Worm (Caenorhabditis elegans) whole organism, L4 larva: Measurements from ENCODE around the gene npr-17.

ENCODE experiments used
- F44E2.7 ChIP-seq: fragments of 200-800 bp; sonication (Bioruptor generic); IDR thresholded peaks from 2 replicates; pipeline ENCODE4 v2.1.2; 2022; ENCODE audit warnings: missing genetic modification characterization, missing compliant biosample characterization
- F49E8.2 ChIP-seq: sonication (generic microtip); optimal IDR thresholded peaks from 2 replicates; lab custom pipeline; 2016; ENCODE audit warnings: missing compliant biosample characterization, mild to moderate bottlenecking, missing genetic modification characterization, borderline replicate concordance
- T26A8.4 ChIP-seq: fragments of 200-800 bp; sonication (Bioruptor generic); IDR thresholded peaks from 2 replicates; pipeline ENCODE4 v1.3.6; 2022; ENCODE audit warnings: missing genetic modification characterization, missing compliant biosample characterization
- Y48G9A.11 ChIP-seq: fragments of 200-800 bp; sonication (Bioruptor generic); IDR thresholded peaks from 2 replicates; pipeline ENCODE4 v1.3.6; 2022; ENCODE audit warnings: missing genetic modification reagents, missing genetic modification characterization, missing compliant biosample characterization
- attf-4 ChIP-seq: sonication (generic microtip); optimal IDR thresholded peaks from 3 replicates; lab custom pipeline; 2017; ENCODE audit warnings: missing biosample characterization, missing genetic modification characterization
- ctbp-1 ChIP-seq: fragments of 200-800 bp; sonication (Bioruptor generic); IDR thresholded peaks from 2 replicates; pipeline ENCODE4 v1.3.6; 2022; ENCODE audit warnings: missing genetic modification reagents, missing genetic modification characterization, missing compliant biosample characterization
- duxl-1 ChIP-seq: sonication (generic microtip); optimal IDR thresholded peaks from 2 replicates; lab custom pipeline; 2016; ENCODE audit warnings: mild to moderate bottlenecking, missing genetic modification characterization, moderate library complexity, missing compliant biosample characterization; ENCODE audit not compliant: poor library complexity
- hif-1 ChIP-seq, 2 experiments: sonication (generic microtip); optimal IDR thresholded peaks; 2 replicates each; lab custom pipeline; 2016 to 2017; ENCODE audit warnings: missing compliant biosample characterization in 2 of 2, missing genetic modification characterization in 2 of 2, missing genetic modification reagents in 2 of 2, missing genotype in 2 of 2, mild to moderate bottlenecking in 1 of 2
- nhr-42 ChIP-seq: fragments of 200-800 bp; sonication (Bioruptor generic); IDR thresholded peaks from 2 replicates; pipeline ENCODE4 v1.3.6; 2022; ENCODE audit warnings: missing genetic modification characterization, missing compliant biosample characterization
- saeg-2 ChIP-seq: fragments of 200-800 bp; sonication (Bioruptor generic); IDR thresholded peaks from 2 replicates; pipeline ENCODE4 v1.3.6; 2022; ENCODE audit warnings: missing genetic modification reagents, missing genetic modification characterization, missing compliant biosample characterization
- snpc-1.2 ChIP-seq: fragments of 200-800 bp; sonication (Bioruptor generic); IDR thresholded peaks from 2 replicates; pipeline ENCODE4 v1.3.6; 2022; ENCODE audit warnings: missing genetic modification reagents, missing genetic modification characterization, missing compliant biosample characterization
- zfp-2 ChIP-seq: sonication (generic microtip); optimal IDR thresholded peaks from 2 replicates; lab custom pipeline; 2016; ENCODE audit warnings: mild to moderate bottlenecking, missing genetic modification characterization, missing compliant biosample characterization

npr-17 gene

ce11 chrIII:7940819-7941218 is 55.4 kb downstream of the npr-17 start, which contains the start of gene C29E4.12 (continued):
- TF ChIP-seq nhr-42 (GFP tag; lab: Robert Waterston, UW) = no peak
- TF ChIP-seq snpc-1.2 = no peak
- TF ChIP-seq saeg-2 (GFP tag; lab: Robert Waterston, UW) = no peak
- TF ChIP-seq F49E8.2 = no peak
- TF ChIP-seq hif-1 (tag; optimal IDR thresholded peaks at IDR 0.05; lab: Kevin White, UChicago) = peak in 1 of 2 experiments; percentile 27
- no peak for TF ChIP-seq T26A8.4 (GFP tag; lab: Robert Waterston, UW)
- no peak for TF ChIP-seq duxl-1 (tag; lab: Kevin White, UChicago)
- no peak for TF ChIP-seq ctbp-1 (GFP tag; lab: Robert Waterston, UW)
- no peak for TF ChIP-seq F44E2.7 (GFP tag; lab: Robert Waterston, UW)
- peak; percentile 94 for TF ChIP-seq Y48G9A.11 (GFP tag; lab: Robert Waterston, UW)
- TF ChIP-seq attf-4 = no peak
- TF ChIP-seq zfp-2 (tag; lab: Kevin White, UChicago) = no peak
